Fruit fly (Drosophila melanogaster) whole organism, embryonic: Measurements from ENCODE around the gene CG3902.

ENCODE experiments used
- ATbp ChIP-seq: fragments of 200-800 bp; sonication (Bioruptor generic); optimal IDR thresholded peaks from 2 replicates; lab custom pipeline; 2017; ENCODE audit warnings: missing biosample characterization, mild to moderate bottlenecking, missing genetic modification characterization, missing genetic modification reagents
- Antp ChIP-seq: fragments of 200-800 bp; sonication (Bioruptor generic); optimal IDR thresholded peaks from 3 replicates; lab custom pipeline; 2016; ENCODE audit warnings: missing biosample characterization, missing genetic modification characterization
- Asciz ChIP-seq: fragments of 200-800 bp; sonication (Bioruptor generic); optimal IDR thresholded peaks from 2 replicates; lab custom pipeline; 2017; ENCODE audit warnings: missing biosample characterization, mild to moderate bottlenecking, missing genetic modification characterization, missing genetic modification reagents
- BEAF-32 ChIP-seq: fragments of 200-800 bp; sonication (Bioruptor generic); optimal IDR thresholded peaks from 3 replicates; lab custom pipeline; 2017; ENCODE audit warnings: missing biosample characterization, missing genetic modification characterization, mild to moderate bottlenecking, moderate library complexity, missing genetic modification reagents
- CG12391 ChIP-seq: fragments of 200-800 bp; sonication (Bioruptor generic); optimal IDR thresholded peaks from 3 replicates; lab custom pipeline; 2018; ENCODE audit warnings: missing biosample characterization, mild to moderate bottlenecking, missing genetic modification characterization, moderate library complexity
- CG13123 ChIP-seq: fragments of 200-800 bp; sonication (Bioruptor generic); optimal IDR thresholded peaks from 2 replicates; lab custom pipeline; 2016; ENCODE audit warnings: missing biosample characterization, missing genetic modification characterization
- CG13894 ChIP-seq: fragments of 200-800 bp; sonication (Bioruptor generic); optimal IDR thresholded peaks from 3 replicates; lab custom pipeline; 2018; ENCODE audit warnings: missing biosample characterization, mild to moderate bottlenecking, missing genetic modification characterization, moderate library complexity
- CG15269 ChIP-seq: fragments of 200-800 bp; sonication (Bioruptor generic); optimal IDR thresholded peaks from 2 replicates; lab custom pipeline; 2018; ENCODE audit warnings: missing biosample characterization, mild to moderate bottlenecking, missing genetic modification characterization, moderate library complexity
- CG15601 ChIP-seq: fragments of 200-800 bp; sonication (Bioruptor generic); optimal IDR thresholded peaks from 3 replicates; lab custom pipeline; 2019; ENCODE audit warnings: missing biosample characterization, mild to moderate bottlenecking, missing genetic modification characterization, moderate library complexity
- CG17385 ChIP-seq: fragments of 200-800 bp; sonication (Bioruptor generic); optimal IDR thresholded peaks from 3 replicates; lab custom pipeline; 2018; ENCODE audit warnings: missing biosample characterization, mild to moderate bottlenecking, missing genetic modification characterization
- CG3065 ChIP-seq: fragments of 200-800 bp; sonication (Bioruptor generic); optimal IDR thresholded peaks from 2 replicates; lab custom pipeline; 2016; ENCODE audit warnings: missing biosample characterization, missing genetic modification characterization
- CG3163 ChIP-seq: fragments of 200-800 bp; sonication (Bioruptor generic); optimal IDR thresholded peaks from 3 replicates; lab custom pipeline; 2016; ENCODE audit warnings: missing biosample characterization, missing genetic modification characterization
- CG42726 ChIP-seq: fragments of 200-800 bp; sonication (Bioruptor generic); IDR thresholded peaks from 2 replicates; pipeline ENCODE4 v1.3.6; 2022; ENCODE audit warnings: missing biosample characterization, missing genetic modification characterization; ENCODE audit not compliant: partially characterized antibody
- CG4328 ChIP-seq: fragments of 200-800 bp; sonication (Bioruptor generic); optimal IDR thresholded peaks from 3 replicates; lab custom pipeline; 2017; ENCODE audit warnings: missing biosample characterization, missing genetic modification reagents, missing genetic modification characterization
- CG4707 ChIP-seq: fragments of 200-800 bp; sonication (Bioruptor generic); optimal IDR thresholded peaks from 2 replicates; lab custom pipeline; 2018; ENCODE audit warnings: missing biosample characterization, mild to moderate bottlenecking, missing genetic modification characterization, moderate library complexity
- CG6272 ChIP-seq: fragments of 200-800 bp; sonication (Bioruptor generic); IDR thresholded peaks from 2 replicates; pipeline ENCODE4 v1.3.6; 2022; ENCODE audit warnings: missing biosample characterization, missing genetic modification characterization
- CG6654 ChIP-seq: fragments of 200-800 bp; sonication (Bioruptor generic); optimal IDR thresholded peaks from 2 replicates; lab custom pipeline; 2017; ENCODE audit warnings: missing biosample characterization, mild to moderate bottlenecking, missing genetic modification characterization
- CG7271 ChIP-seq: fragments of 200-800 bp; sonication (Bioruptor generic); optimal IDR thresholded peaks from 2 replicates; lab custom pipeline; 2018; ENCODE audit warnings: missing biosample characterization, mild to moderate bottlenecking, missing genetic modification characterization, moderate library complexity
- Chrac-16 ChIP-seq: fragments of 200-800 bp; sonication (Bioruptor generic); optimal IDR thresholded peaks from 3 replicates; lab custom pipeline; 2016; ENCODE audit warnings: missing biosample characterization, missing genetic modification characterization
- Doc3 ChIP-seq: fragments of 200-800 bp; sonication (Bioruptor generic); IDR thresholded peaks from 3 replicates; pipeline ENCODE4 v1.3.6; 2022; ENCODE audit warnings: missing biosample characterization, missing genetic modification characterization; ENCODE audit not compliant: partially characterized antibody
- E2f2 ChIP-seq: fragments of 200-800 bp; sonication (Bioruptor generic); IDR thresholded peaks from 2 replicates; pipeline ENCODE4 v1.3.6; 2022; ENCODE audit warnings: missing biosample characterization, missing genetic modification characterization
- HmgZ ChIP-seq: fragments of 200-800 bp; sonication (Bioruptor generic); optimal IDR thresholded peaks from 2 replicates; lab custom pipeline; 2018; ENCODE audit warnings: missing biosample characterization, mild to moderate bottlenecking, missing genetic modification characterization
- Hr39 ChIP-seq: fragments of >200 bp; optimal IDR thresholded peaks from 2 replicates; lab custom pipeline; 2017
- NC2β ChIP-seq: fragments of 200-800 bp; sonication (Bioruptor generic); optimal IDR thresholded peaks from 2 replicates; lab custom pipeline; 2016; ENCODE audit warnings: missing biosample characterization, missing genetic modification characterization
- NFAT ChIP-seq: fragments of 200-800 bp; sonication (Bioruptor generic); IDR thresholded peaks from 2 replicates; pipeline ENCODE4 v1.3.6; 2022; ENCODE audit warnings: missing biosample characterization, missing genetic modification characterization
- Nf-YB ChIP-seq: fragments of 200-800 bp; sonication (Bioruptor generic); optimal IDR thresholded peaks from 3 replicates; lab custom pipeline; 2019; ENCODE audit warnings: missing biosample characterization, mild to moderate bottlenecking, missing genetic modification characterization, moderate library complexity
- Opbp ChIP-seq: fragments of 200-800 bp; sonication (Bioruptor generic); IDR thresholded peaks from 3 replicates; pipeline ENCODE4 v1.3.6; 2022; ENCODE audit warnings: missing biosample characterization, missing genetic modification characterization; ENCODE audit not compliant: partially characterized antibody
- Poxn ChIP-seq: fragments of 200-800 bp; sonication (Bioruptor generic); IDR thresholded peaks from 2 replicates; pipeline ENCODE4 v1.3.6; 2022; ENCODE audit warnings: missing biosample characterization, missing genetic modification characterization
- ato ChIP-seq: fragments of 200-800 bp; sonication (Bioruptor generic); IDR thresholded peaks from 2 replicates; pipeline ENCODE4 v1.3.6; 2022; ENCODE audit warnings: missing biosample characterization, missing genetic modification characterization; ENCODE audit not compliant: partially characterized antibody
- az2 ChIP-seq: fragments of 200-800 bp; sonication (Bioruptor generic); optimal IDR thresholded peaks from 3 replicates; lab custom pipeline; 2016; ENCODE audit warnings: missing biosample characterization, missing genetic modification characterization
- chn ChIP-seq: fragments of 200-800 bp; sonication (Bioruptor generic); optimal IDR thresholded peaks from 2 replicates; lab custom pipeline; 2016; ENCODE audit warnings: missing biosample characterization, missing genetic modification characterization
- crp ChIP-seq, 2 experiments: fragments of 200-800 bp; sonication (Bioruptor generic); optimal IDR thresholded peaks; 2 replicates in 1 of 2; 3 replicates in 1 of 2; lab custom pipeline; 2017; ENCODE audit warnings: missing biosample characterization in 2 of 2, missing genetic modification characterization in 2 of 2, mild to moderate bottlenecking in 1 of 2, moderate library complexity in 1 of 2
- da ChIP-seq: fragments of 200-800 bp; sonication (Bioruptor generic); optimal IDR thresholded peaks from 2 replicates; lab custom pipeline; 2016; ENCODE audit warnings: missing biosample characterization, missing genetic modification characterization
- emc ChIP-seq: fragments of 200-800 bp; sonication (Bioruptor generic); optimal IDR thresholded peaks from 2 replicates; lab custom pipeline; 2016; ENCODE audit warnings: missing biosample characterization, missing genetic modification characterization
- eyg ChIP-seq: fragments of 200-800 bp; sonication (Bioruptor generic); optimal IDR thresholded peaks from 3 replicates; lab custom pipeline; 2016; ENCODE audit warnings: missing biosample characterization, missing genetic modification characterization
- gfzf ChIP-seq: fragments of 200-800 bp; sonication (Bioruptor generic); optimal IDR thresholded peaks from 2 replicates; lab custom pipeline; 2016; ENCODE audit warnings: missing biosample characterization, mild to moderate bottlenecking, missing genetic modification characterization, moderate library complexity
- gro ChIP-seq: fragments of 200-800 bp; sonication (Bioruptor generic); optimal IDR thresholded peaks from 2 replicates; lab custom pipeline; 2016; ENCODE audit warnings: missing biosample characterization, missing genetic modification characterization
- her ChIP-seq: fragments of 200-800 bp; sonication (Bioruptor generic); optimal IDR thresholded peaks from 2 replicates; lab custom pipeline; 2016; ENCODE audit warnings: missing biosample characterization, missing genetic modification characterization
- inv ChIP-seq: fragments of 200-800 bp; sonication (Bioruptor generic); IDR thresholded peaks from 2 replicates; pipeline ENCODE4 v1.3.6; 2022; ENCODE audit warnings: missing biosample characterization, missing genetic modification characterization; ENCODE audit not compliant: partially characterized antibody
- kah ChIP-seq: fragments of 200-800 bp; sonication (Bioruptor generic); optimal IDR thresholded peaks from 2 replicates; lab custom pipeline; 2018; ENCODE audit warnings: missing biosample characterization, mild to moderate bottlenecking, missing genetic modification characterization
- kni ChIP-seq: fragments of 200-800 bp; sonication (Bioruptor generic); optimal IDR thresholded peaks from 3 replicates; lab custom pipeline; 2017; ENCODE audit warnings: mild to moderate bottlenecking, missing biosample characterization, missing genetic modification reagents, missing genetic modification characterization
- lmd ChIP-seq: fragments of 200-800 bp; sonication (Bioruptor generic); IDR thresholded peaks from 2 replicates; pipeline ENCODE4 v1.3.6; 2022; ENCODE audit warnings: missing biosample characterization, missing genetic modification characterization
- nau ChIP-seq: fragments of 200-800 bp; sonication (Bioruptor generic); optimal IDR thresholded peaks from 3 replicates; lab custom pipeline; 2017; ENCODE audit warnings: missing biosample characterization, mild to moderate bottlenecking, missing genetic modification characterization, missing genetic modification reagents
- nerfin-2 ChIP-seq: fragments of 200-800 bp; sonication (Bioruptor generic); IDR thresholded peaks from 2 replicates; pipeline ENCODE4 v1.3.6; 2022; ENCODE audit warnings: missing biosample characterization, missing genetic modification characterization; ENCODE audit not compliant: partially characterized antibody
- peb ChIP-seq: fragments of 200-800 bp; sonication (Bioruptor generic); IDR thresholded peaks from 2 replicates; pipeline ENCODE4 v1.3.6; 2022; ENCODE audit warnings: missing biosample characterization, missing genetic modification characterization
- pfk ChIP-seq: fragments of 200-800 bp; sonication (Bioruptor generic); optimal IDR thresholded peaks from 2 replicates; lab custom pipeline; 2018; ENCODE audit warnings: missing biosample characterization, mild to moderate bottlenecking, missing genetic modification characterization, moderate library complexity
- psq ChIP-seq: fragments of 200-800 bp; sonication (Bioruptor generic); optimal IDR thresholded peaks from 2 replicates; lab custom pipeline; 2017; ENCODE audit warnings: missing biosample characterization, missing genetic modification characterization
- sug ChIP-seq: fragments of 200-800 bp; optimal IDR thresholded peaks from 2 replicates; lab custom pipeline; 2019; ENCODE audit warnings: missing biosample characterization, mild to moderate bottlenecking, missing genetic modification characterization, moderate library complexity
- wor ChIP-seq: fragments of 200-800 bp; sonication (Bioruptor generic); IDR thresholded peaks from 2 replicates; pipeline ENCODE4 v1.3.6; 2022; ENCODE audit warnings: missing biosample characterization, missing genetic modification characterization

The CG3902 gene

dm6 chr3L:18869035-18869826 is 28.9 kb downstream of the CG3902 start, which contains the start of gene Grx1 (continued):
- TF ChIP-seq Antp, result no peak
- no peak for TF ChIP-seq eyg (GFP tag; lab: Kevin White, UChicago)
- TF ChIP-seq CG3163 (GFP tag; lab: Kevin White, UChicago), result peak; percentile 17
- TF ChIP-seq da (GFP tag; lab: Kevin White, UChicago), result no peak
- no peak for TF ChIP-seq peb
- peak; percentile 5 for TF ChIP-seq gfzf (GFP tag; lab: Kevin White, UChicago)
- no peak for TF ChIP-seq nerfin-2 (GFP tag; lab: Robert Waterston, UW)
- no peak for TF ChIP-seq emc (GFP tag; lab: Kevin White, UChicago)
- TF ChIP-seq Chrac-16 (GFP tag; lab: Kevin White, UChicago), result peak; percentile 44
- TF ChIP-seq kah, result peak; percentile 5
- TF ChIP-seq ato (GFP tag; lab: Robert Waterston, UW), result no peak
- no peak for TF ChIP-seq kni (GFP tag; lab: Kevin White, UChicago)
- TF ChIP-seq CG3065, result no peak
- peak; percentile 21 for TF ChIP-seq CG13123
- TF ChIP-seq Poxn (GFP tag; lab: Robert Waterston, UW), result no peak
- no peak for TF ChIP-seq pfk (GFP tag; lab: Kevin White, UChicago)
- TF ChIP-seq chn (GFP tag; lab: Kevin White, UChicago), result no peak
- TF ChIP-seq psq (GFP tag; lab: Kevin White, UChicago), result no peak
- TF ChIP-seq BEAF-32 (GFP tag; lab: Kevin White, UChicago), result peak; percentile 23
- TF ChIP-seq Asciz, result peak; percentile 50
- no peak for TF ChIP-seq CG4707 (GFP tag; lab: Kevin White, UChicago)
- peak; percentile 69 for TF ChIP-seq az2 (GFP tag; lab: Kevin White, UChicago)
- peak; percentile 8 for TF ChIP-seq ATbp (GFP tag; lab: Kevin White, UChicago)
- TF ChIP-seq CG15269 (tag; lab: Kevin White, UChicago), result peak; percentile 75
- TF ChIP-seq CG6654, result no peak
- no peak for TF ChIP-seq CG42726
- TF ChIP-seq her (GFP tag; lab: Kevin White, UChicago), result no peak
- TF ChIP-seq NC2β (GFP tag; lab: Kevin White, UChicago), result peak; percentile 53
- 0 out of 2 replicates have a peak, but pooled peaks have one; percentile 22 for TF ChIP-seq lmd (GFP tag; lab: Robert Waterston, UW)
- peak; percentile 43 for TF ChIP-seq CG4328 (GFP tag; lab: Kevin White, UChicago)
- TF ChIP-seq E2f2 (GFP tag; lab: Robert Waterston, UW), result peak; percentile 45; the same call in 1 of the 2 replicates
- peak; percentile 37 for TF ChIP-seq Nf-YB (GFP tag; lab: Kevin White, UChicago)
- peak; percentile 54 for TF ChIP-seq CG15601 (tag; lab: Kevin White, UChicago)
- peak; percentile 55 for TF ChIP-seq sug (tag; lab: Kevin White, UChicago)
- TF ChIP-seq gro (GFP tag; lab: Kevin White, UChicago), result no peak
- TF ChIP-seq HmgZ (tag; lab: Kevin White, UChicago), result no peak
- TF ChIP-seq CG13894 (tag; lab: Kevin White, UChicago), result peak; percentile 35
- TF ChIP-seq Hr39 (lab: Kevin White, UChicago), result no peak
- no peak for TF ChIP-seq wor (GFP tag; lab: Robert Waterston, UW)
- TF ChIP-seq inv, result no peak
- no peak for TF ChIP-seq Doc3 (GFP tag; lab: Robert Waterston, UW)
- TF ChIP-seq NFAT (GFP tag; lab: Robert Waterston, UW), result peak; percentile 42; the same call in 1 of the 2 replicates
- TF ChIP-seq CG12391, result peak; percentile 77
- peak; percentile 49 to 90 for TF ChIP-seq crp (GFP tag; optimal IDR thresholded peaks at IDR 0.05; lab: Kevin White, UChicago)
- peak; percentile 51 for TF ChIP-seq CG17385
- no peak for TF ChIP-seq Opbp (GFP tag; lab: Robert Waterston, UW)
- TF ChIP-seq nau, result no peak
- TF ChIP-seq CG6272 (GFP tag; lab: Robert Waterston, UW), result no peak
- TF ChIP-seq CG7271 (tag; lab: Kevin White, UChicago), result no peak
